Fruit fly (Drosophila melanogaster) Kc167 (cell line): Measurements from ENCODE around the gene mxc.

Experiments used
- Myc ChIP-seq: fragments of >200 bp; optimal IDR thresholded peaks from 2 replicates; lab custom pipeline; 2017; ENCODE audit warnings: missing external identifiers
- Sin3A ChIP-seq: fragments of >200 bp; optimal IDR thresholded peaks from 2 replicates; lab custom pipeline; 2018; ENCODE audit warnings: missing external identifiers
- h ChIP-seq: fragments of >200 bp; optimal IDR thresholded peaks from 3 replicates; lab custom pipeline; 2018; ENCODE audit warnings: missing external identifiers
- psq ChIP-seq: fragments of >200 bp; optimal IDR thresholded peaks from 2 replicates; lab custom pipeline; 2017; ENCODE audit warnings: missing external identifiers
- ttk ChIP-seq: sonication (Bioruptor generic); optimal IDR thresholded peaks from 2 replicates; lab custom pipeline; 2017; ENCODE audit warnings: missing external identifiers

DNA sequence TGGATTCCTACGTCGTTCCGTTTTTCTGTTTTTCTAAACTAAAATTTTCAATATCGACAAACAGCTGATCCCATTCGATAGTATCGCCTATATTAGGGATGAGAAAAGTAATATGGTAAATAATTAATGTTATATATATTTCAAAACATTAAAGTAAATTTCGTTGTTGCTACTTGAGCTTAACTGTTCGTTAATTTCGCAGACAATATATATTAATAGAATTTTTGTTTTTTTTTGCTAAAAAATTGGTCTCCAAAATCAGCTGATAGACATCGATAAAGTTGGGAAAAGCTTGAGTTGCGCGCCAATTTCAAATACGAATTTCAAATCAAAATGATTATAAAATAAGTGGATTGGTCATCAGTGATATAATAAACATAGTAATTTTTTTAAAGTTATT is 46.9 kb downstream of the mxc start, which contains the start of gene CG12118:
- TF ChIP-seq Myc (lab: Kevin White, UChicago) (no peak), psq (no peak), Sin3A (lab: Kevin White, UChicago) (no peak), h (lab: Kevin White, UChicago) (no peak), ttk (lab: Kevin White, UChicago) (no peak)
